Fruit fly (Drosophila melanogaster) whole organism, embryonic: Measurements from ENCODE around the gene Trax.
A peak's percentile ranks its signal among the peaks of the same experiment; 100 is the strongest.

Experiments used
- Asciz ChIP-seq: fragments of 200-800 bp; sonication (Bioruptor generic); optimal IDR thresholded peaks from 2 replicates; lab custom pipeline; 2017; ENCODE audit warnings: missing biosample characterization, mild to moderate bottlenecking, missing genetic modification characterization, missing genetic modification reagents
- B-H1 ChIP-seq: fragments of 200-800 bp; sonication (Bioruptor generic); IDR thresholded peaks from 3 replicates; pipeline ENCODE4 v1.3.6; 2022; ENCODE audit warnings: missing biosample characterization, missing genetic modification characterization
- Bdp1 ChIP-seq: fragments of 200-800 bp; sonication (Bioruptor generic); optimal IDR thresholded peaks from 3 replicates; lab custom pipeline; 2016; ENCODE audit warnings: missing biosample characterization, missing genetic modification characterization
- Bteb2 ChIP-seq: fragments of 200-800 bp; sonication (Bioruptor generic); optimal IDR thresholded peaks from 2 replicates; lab custom pipeline; 2016; ENCODE audit warnings: missing biosample characterization, missing genetic modification characterization
- CG10321 ChIP-seq: fragments of 200-800 bp; sonication (Bioruptor generic); IDR thresholded peaks from 2 replicates; pipeline ENCODE4 v1.3.6; 2022; ENCODE audit warnings: missing biosample characterization, missing genetic modification characterization
- CG10979 ChIP-seq: fragments of 200-800 bp; sonication (Bioruptor generic); optimal IDR thresholded peaks from 2 replicates; lab custom pipeline; 2018; ENCODE audit warnings: missing biosample characterization, mild to moderate bottlenecking, missing genetic modification characterization, moderate library complexity
- CG12391 ChIP-seq: fragments of 200-800 bp; sonication (Bioruptor generic); optimal IDR thresholded peaks from 3 replicates; lab custom pipeline; 2018; ENCODE audit warnings: missing biosample characterization, mild to moderate bottlenecking, missing genetic modification characterization, moderate library complexity
- CG1647 ChIP-seq: fragments of 200-800 bp; sonication (Bioruptor generic); optimal IDR thresholded peaks from 3 replicates; lab custom pipeline; 2016; ENCODE audit warnings: missing biosample characterization, missing genetic modification characterization
- CG16815 ChIP-seq: fragments of 200-800 bp; sonication (Bioruptor generic); optimal IDR thresholded peaks from 3 replicates; lab custom pipeline; 2017; ENCODE audit warnings: missing biosample characterization, mild to moderate bottlenecking, missing genetic modification characterization
- CG17186 ChIP-seq: fragments of 200-800 bp; sonication (Bioruptor generic); optimal IDR thresholded peaks from 3 replicates; lab custom pipeline; 2017; ENCODE audit warnings: missing biosample characterization, missing genetic modification reagents, missing genetic modification characterization
- CG17612 ChIP-seq: fragments of 200-800 bp; sonication (Bioruptor generic); IDR thresholded peaks from 2 replicates; pipeline ENCODE4 v1.3.6; 2022; ENCODE audit warnings: missing biosample characterization, missing genetic modification characterization
- CG31224 ChIP-seq: fragments of 200-800 bp; sonication (Bioruptor generic); IDR thresholded peaks from 2 replicates; pipeline ENCODE4 v1.3.6; 2022; ENCODE audit warnings: missing biosample characterization, missing genetic modification characterization
- CG31388 ChIP-seq: fragments of 200-800 bp; sonication (Bioruptor generic); optimal IDR thresholded peaks from 2 replicates; lab custom pipeline; 2016; ENCODE audit warnings: missing biosample characterization, missing genetic modification characterization
- CG6175 ChIP-seq: fragments of 200-800 bp; sonication (Bioruptor generic); IDR thresholded peaks from 3 replicates; pipeline ENCODE4 v1.3.6; 2022; ENCODE audit warnings: missing biosample characterization, missing genetic modification characterization
- CG8359 ChIP-seq: fragments of 200-800 bp; sonication (Bioruptor generic); optimal IDR thresholded peaks from 2 replicates; lab custom pipeline; 2017; ENCODE audit warnings: missing biosample characterization, mild to moderate bottlenecking, missing genetic modification characterization, borderline replicate concordance
- CG9932 ChIP-seq: fragments of 200-800 bp; sonication (Bioruptor generic); IDR thresholded peaks from 2 replicates; pipeline ENCODE4 v1.3.6; 2022; ENCODE audit warnings: missing biosample characterization, missing genetic modification characterization
- CHES-1-like ChIP-seq: fragments of 200-800 bp; sonication (Bioruptor generic); optimal IDR thresholded peaks from 2 replicates; lab custom pipeline; 2016; ENCODE audit warnings: missing biosample characterization, missing genetic modification characterization
- CTCF ChIP-seq: fragments of 200-800 bp; sonication (Bioruptor generic); optimal IDR thresholded peaks from 2 replicates; lab custom pipeline; 2017; ENCODE audit warnings: missing biosample characterization, mild to moderate bottlenecking, missing genetic modification characterization, moderate library complexity
- CrebB ChIP-seq: fragments of 200-800 bp; sonication (Bioruptor generic); optimal IDR thresholded peaks from 3 replicates; lab custom pipeline; 2018; ENCODE audit warnings: missing biosample characterization, mild to moderate bottlenecking, missing genetic modification characterization
- Deaf1 ChIP-seq: fragments of 200-800 bp; optimal IDR thresholded peaks from 3 replicates; lab custom pipeline; 2019; ENCODE audit warnings: missing biosample characterization, mild to moderate bottlenecking, missing genetic modification characterization, moderate library complexity
- E2f2 ChIP-seq: fragments of 200-800 bp; sonication (Bioruptor generic); IDR thresholded peaks from 2 replicates; pipeline ENCODE4 v1.3.6; 2022; ENCODE audit warnings: missing biosample characterization, missing genetic modification characterization
- Fer2 ChIP-seq: fragments of 200-800 bp; sonication (Bioruptor generic); optimal IDR thresholded peaks from 2 replicates; lab custom pipeline; 2018; ENCODE audit warnings: missing biosample characterization, mild to moderate bottlenecking, missing genetic modification characterization, moderate library complexity
- Hand ChIP-seq: fragments of 200-800 bp; sonication (Bioruptor generic); optimal IDR thresholded peaks from 2 replicates; lab custom pipeline; 2017; ENCODE audit warnings: mild to moderate bottlenecking, missing biosample characterization, missing genetic modification reagents, missing genetic modification characterization
- Kr ChIP-seq: fragments of 200-800 bp; sonication (Bioruptor generic); optimal IDR thresholded peaks from 2 replicates; lab custom pipeline; 2017; ENCODE audit warnings: missing biosample characterization, mild to moderate bottlenecking, missing genetic modification characterization
- Optix ChIP-seq: fragments of 200-800 bp; sonication (Bioruptor generic); IDR thresholded peaks from 3 replicates; pipeline ENCODE4 v1.3.6; 2022; ENCODE audit warnings: missing biosample characterization, missing genetic modification characterization
- Sox100B ChIP-seq: fragments of 200-800 bp; sonication (Bioruptor generic); optimal IDR thresholded peaks from 3 replicates; lab custom pipeline; 2018; ENCODE audit warnings: missing biosample characterization, mild to moderate bottlenecking, missing genetic modification characterization
- Sry-β ChIP-seq: fragments of 200-800 bp; sonication (Bioruptor generic); optimal IDR thresholded peaks from 2 replicates; lab custom pipeline; 2018; ENCODE audit warnings: missing biosample characterization, mild to moderate bottlenecking, missing genetic modification characterization, moderate library complexity
- Taf1 ChIP-seq: fragments of 200-800 bp; sonication (Bioruptor generic); IDR thresholded peaks from 2 replicates; pipeline ENCODE4 v1.3.6; 2022; ENCODE audit warnings: missing biosample characterization, missing genetic modification characterization
- Tbp ChIP-seq: fragments of >200 bp; optimal IDR thresholded peaks from 2 replicates; lab custom pipeline; 2018; ENCODE audit warnings: missing biosample characterization, missing genetic modification characterization
- Usf ChIP-seq: fragments of 200-800 bp; sonication (Bioruptor generic); optimal IDR thresholded peaks from 2 replicates; lab custom pipeline; 2017; ENCODE audit warnings: missing genotype, missing biosample characterization, missing genetic modification characterization
- Xbp1 ChIP-seq: fragments of 200-800 bp; sonication (Bioruptor generic); optimal IDR thresholded peaks from 3 replicates; lab custom pipeline; 2016; ENCODE audit warnings: missing biosample characterization, mild to moderate bottlenecking, missing genetic modification characterization
- YL-1 ChIP-seq: fragments of 200-800 bp; sonication (Bioruptor generic); optimal IDR thresholded peaks from 3 replicates; lab custom pipeline; 2017; ENCODE audit warnings: missing biosample characterization, mild to moderate bottlenecking, missing genetic modification characterization
- ab ChIP-seq: fragments of 200-800 bp; sonication (Bioruptor generic); optimal IDR thresholded peaks from 2 replicates; lab custom pipeline; 2016; ENCODE audit warnings: missing biosample characterization, missing genetic modification characterization
- crc ChIP-seq: fragments of 200-800 bp; sonication (Bioruptor generic); optimal IDR thresholded peaks from 2 replicates; lab custom pipeline; 2016; ENCODE audit warnings: missing biosample characterization, missing genetic modification characterization
- crol ChIP-seq: fragments of 200-800 bp; sonication (Bioruptor generic); IDR thresholded peaks from 2 replicates; pipeline ENCODE4 v1.3.6; 2022; ENCODE audit warnings: missing biosample characterization, missing genetic modification characterization
- crp ChIP-seq, 2 experiments: fragments of 200-800 bp; sonication (Bioruptor generic); optimal IDR thresholded peaks; 2 replicates in 1 of 2; 3 replicates in 1 of 2; lab custom pipeline; 2017; ENCODE audit warnings: missing biosample characterization in 2 of 2, missing genetic modification characterization in 2 of 2, mild to moderate bottlenecking in 1 of 2, moderate library complexity in 1 of 2
- dimm ChIP-seq: fragments of 200-800 bp; sonication (Bioruptor generic); IDR thresholded peaks from 2 replicates; pipeline ENCODE4 v1.3.6; 2022; ENCODE audit warnings: missing biosample characterization, missing genetic modification characterization
- dpn ChIP-seq, 2 experiments: fragments of 200-800 bp; sonication (Bioruptor generic); optimal IDR thresholded peaks; 3 replicates each; lab custom pipeline; 2016; ENCODE audit warnings: missing biosample characterization in 2 of 2, missing genetic modification characterization in 2 of 2
- fru ChIP-seq: fragments of >200 bp; optimal IDR thresholded peaks from 2 replicates; lab custom pipeline; 2017
- gfzf ChIP-seq: fragments of 200-800 bp; sonication (Bioruptor generic); optimal IDR thresholded peaks from 2 replicates; lab custom pipeline; 2016; ENCODE audit warnings: missing biosample characterization, mild to moderate bottlenecking, missing genetic modification characterization, moderate library complexity
- hth ChIP-seq: fragments of >200 bp; optimal IDR thresholded peaks from 2 replicates; lab custom pipeline; 2017; ENCODE audit warnings: inconsistent platforms
- jumu ChIP-seq: fragments of 200-800 bp; sonication (Bioruptor generic); optimal IDR thresholded peaks from 3 replicates; lab custom pipeline; 2016; ENCODE audit warnings: missing biosample characterization, missing genetic modification characterization
- kay ChIP-seq: fragments of 200-800 bp; sonication (Bioruptor generic); optimal IDR thresholded peaks from 2 replicates; lab custom pipeline; 2016; ENCODE audit warnings: missing biosample characterization, missing genetic modification characterization
- onecut ChIP-seq: fragments of 200-800 bp; sonication (Bioruptor generic); IDR thresholded peaks from 2 replicates; pipeline ENCODE4 v1.3.6; 2022; ENCODE audit warnings: missing biosample characterization, missing genetic modification characterization
- otp ChIP-seq: fragments of 200-800 bp; sonication (Bioruptor generic); IDR thresholded peaks from 3 replicates; pipeline ENCODE4, ENCODE4 v1.3.6; 2022; ENCODE audit warnings: missing biosample characterization, missing genetic modification characterization
- p53 ChIP-seq: fragments of 200-800 bp; sonication (Bioruptor generic); optimal IDR thresholded peaks from 2 replicates; lab custom pipeline; 2016; ENCODE audit warnings: missing biosample characterization, missing genetic modification characterization
- sisA ChIP-seq: fragments of 200-800 bp; sonication (Bioruptor generic); IDR thresholded peaks from 2 replicates; pipeline ENCODE4 v1.3.6; 2022; ENCODE audit warnings: missing biosample characterization, missing genetic modification characterization
- sr ChIP-seq: fragments of 200-800 bp; sonication (Bioruptor generic); IDR thresholded peaks from 3 replicates; pipeline ENCODE4 v1.3.6; 2022; ENCODE audit warnings: missing biosample characterization, missing genetic modification characterization
- tgo ChIP-seq: fragments of 200-800 bp; sonication (Bioruptor generic); IDR thresholded peaks from 3 replicates; pipeline ENCODE4 v1.3.6; 2022; ENCODE audit warnings: missing biosample characterization, missing genetic modification characterization
- tio ChIP-seq: fragments of 200-800 bp; sonication (Bioruptor generic); optimal IDR thresholded peaks from 2 replicates; lab custom pipeline; 2017; ENCODE audit warnings: missing biosample characterization, missing genetic modification characterization, inconsistent platforms
- ttk ChIP-seq: fragments of 200-800 bp; sonication (Bioruptor generic); IDR thresholded peaks from 2 replicates; pipeline ENCODE4 v2.1.2; 2022; ENCODE audit warnings: missing biosample characterization, missing genetic modification characterization
- tx ChIP-seq: fragments of 200-800 bp; sonication (Bioruptor generic); optimal IDR thresholded peaks from 2 replicates; lab custom pipeline; 2016; ENCODE audit warnings: missing biosample characterization, missing genetic modification characterization
- vvl ChIP-seq: fragments of 200-800 bp; sonication (Bioruptor generic); IDR thresholded peaks from 2 replicates; pipeline ENCODE4 v1.3.6; 2022; ENCODE audit warnings: missing biosample characterization, missing genetic modification characterization
- wor ChIP-seq: fragments of 200-800 bp; sonication (Bioruptor generic); IDR thresholded peaks from 2 replicates; pipeline ENCODE4 v1.3.6; 2022; ENCODE audit warnings: missing biosample characterization, missing genetic modification characterization

Trax gene

DNA sequence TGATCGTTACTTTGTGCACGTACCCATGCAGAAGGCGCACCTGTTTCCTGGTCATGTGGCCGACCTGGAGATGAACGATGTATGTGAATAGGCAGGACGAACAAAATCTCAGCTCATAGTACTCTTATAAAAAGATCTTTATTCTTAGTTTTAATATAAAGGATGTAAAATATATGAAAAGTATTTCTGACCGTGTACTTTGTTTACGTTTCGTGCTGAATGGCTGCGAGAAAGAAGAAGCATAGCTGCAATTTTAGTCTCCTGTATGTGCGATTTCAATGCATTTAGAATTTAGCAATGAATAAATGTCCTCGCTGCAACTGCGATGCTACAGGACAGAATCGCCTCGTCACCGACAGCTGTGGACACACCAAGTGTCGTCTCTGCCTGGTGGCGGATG, 13.7 kb upstream of the Trax start, which contains the start of the genes CG42726 and CG42727 (continued):
- TF ChIP-seq Usf (GFP tag; lab: Kevin White, UChicago) = no peak
- no peak for TF ChIP-seq sr (GFP tag; lab: Robert Waterston, UW)
- TF ChIP-seq CG9932 (GFP tag; lab: Robert Waterston, UW) = peak; percentile 53
- TF ChIP-seq Kr (GFP tag; lab: Kevin White, UChicago) = no peak
- TF ChIP-seq Xbp1 (GFP tag; lab: Kevin White, UChicago) = peak; percentile 37
- 0 out of 2 replicates have a peak, but pooled peaks have one; percentile 33 for TF ChIP-seq CG17612 (GFP tag; lab: Robert Waterston, UW)
- TF ChIP-seq tio (GFP tag; lab: Kevin White, UChicago) = no peak
- peak; percentile 30 for TF ChIP-seq sisA (GFP tag; lab: Robert Waterston, UW)
- TF ChIP-seq kay (GFP tag; lab: Kevin White, UChicago) = no peak
- TF ChIP-seq dpn (GFP tag; optimal IDR thresholded peaks at IDR 0.05; lab: Kevin White, UChicago) = peak in 1 of 2 experiments; percentile 46
- 0 out of 3 replicates have a peak, but pooled peaks have one; percentile 18 for TF ChIP-seq CG6175 (GFP tag; lab: Robert Waterston, UW)
- TF ChIP-seq vvl (GFP tag; lab: Robert Waterston, UW) = 0 out of 2 replicates have a peak, but pooled peaks have one; percentile 34
- no peak for TF ChIP-seq tx (GFP tag; lab: Kevin White, UChicago)
- TF ChIP-seq p53 (GFP tag; lab: Kevin White, UChicago) = no peak
- no peak for TF ChIP-seq Sox100B (GFP tag; lab: Kevin White, UChicago)
- no peak for TF ChIP-seq ab (GFP tag; lab: Kevin White, UChicago)
- TF ChIP-seq crc (GFP tag; lab: Kevin White, UChicago) = no peak
- no peak for TF ChIP-seq Sry-β (GFP tag; lab: Kevin White, UChicago)
- TF ChIP-seq CrebB (tag; lab: Kevin White, UChicago) = no peak
- no peak for TF ChIP-seq Asciz (GFP tag; lab: Kevin White, UChicago)
- peak; percentile 16; the same call in 1 of the 2 replicates for TF ChIP-seq E2f2 (GFP tag; lab: Robert Waterston, UW)
- TF ChIP-seq CTCF (GFP tag; lab: Kevin White, UChicago) = no peak
- no peak for TF ChIP-seq CG31224 (GFP tag; lab: Robert Waterston, UW)
- no peak for TF ChIP-seq Hand (GFP tag; lab: Kevin White, UChicago)
- peak; percentile 14; the same call in 1 of the 3 replicates for TF ChIP-seq tgo (GFP tag; lab: Robert Waterston, UW)
- TF ChIP-seq CG31388 (GFP tag; lab: Kevin White, UChicago) = no peak
- TF ChIP-seq Bteb2 (GFP tag; lab: Kevin White, UChicago) = peak; percentile 27
- TF ChIP-seq Tbp (GFP tag; lab: Kevin White, UChicago) = no peak
- TF ChIP-seq CG17186 (GFP tag; lab: Kevin White, UChicago) = no peak
- TF ChIP-seq wor (GFP tag; lab: Robert Waterston, UW) = no peak
- TF ChIP-seq Deaf1 = no peak
- no peak for TF ChIP-seq Optix (GFP tag; lab: Robert Waterston, UW)
- no peak for TF ChIP-seq Fer2 (tag; lab: Kevin White, UChicago)
- no peak for TF ChIP-seq gfzf (GFP tag; lab: Kevin White, UChicago)
- TF ChIP-seq CG12391 = peak; percentile 35
- TF ChIP-seq crp (GFP tag; optimal IDR thresholded peaks at IDR 0.05; lab: Kevin White, UChicago) = peak in 1 of 2 experiments; percentile 62
- TF ChIP-seq hth = no peak
- no peak for TF ChIP-seq B-H1 (GFP tag; lab: Robert Waterston, UW)
- peak; percentile 1 for TF ChIP-seq CG1647
- TF ChIP-seq ttk (GFP tag; lab: Robert Waterston, UW) = no peak
- no peak for TF ChIP-seq otp (GFP tag; lab: Robert Waterston, UW)
- TF ChIP-seq CG8359 (GFP tag; lab: Kevin White, UChicago) = no peak
- TF ChIP-seq onecut (GFP tag; lab: Robert Waterston, UW) = no peak
- no peak for TF ChIP-seq CHES-1-like (GFP tag; lab: Kevin White, UChicago)
- TF ChIP-seq fru = no peak
- peak; percentile 15 for TF ChIP-seq Bdp1 (GFP tag; lab: Kevin White, UChicago)
- TF ChIP-seq CG16815 = no peak
- no peak for TF ChIP-seq Taf1 (GFP tag; lab: Robert Waterston, UW)
- TF ChIP-seq CG10321 (GFP tag; lab: Robert Waterston, UW) = no peak
- peak; percentile 21 for TF ChIP-seq YL-1 (GFP tag; lab: Kevin White, UChicago)
- no peak for TF ChIP-seq jumu (GFP tag; lab: Kevin White, UChicago)
- no peak for TF ChIP-seq dimm (GFP tag; lab: Robert Waterston, UW)
- TF ChIP-seq CG10979 (tag; lab: Kevin White, UChicago) = peak; percentile 30
- TF ChIP-seq crol (GFP tag; lab: Robert Waterston, UW) = no peak
